Fruit fly (Drosophila melanogaster): ENCODE results near the gene Gem4b.
"Not testable (repeated sequence)": the region's sequence is repeated elsewhere in the genome, so short reads cannot be mapped to it uniquely, and the experiment has no call there.

DNA sequence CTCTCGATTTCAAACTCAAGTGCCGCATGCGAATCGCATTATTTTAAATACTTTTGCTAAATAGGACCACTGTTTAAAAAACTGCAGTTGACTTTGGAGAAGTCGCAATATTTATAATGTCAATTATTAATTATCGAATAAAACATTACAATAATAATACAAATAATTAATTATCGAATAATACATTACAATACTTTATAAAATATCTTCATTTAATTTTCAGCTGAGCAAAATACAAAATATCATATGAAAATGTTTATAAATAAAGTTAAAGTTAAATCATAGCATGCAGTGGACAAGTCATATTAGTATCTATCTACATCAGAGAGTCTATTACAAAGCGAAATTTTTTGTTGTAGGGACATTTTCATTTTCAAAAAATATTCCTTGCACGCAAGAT is at the start of gene Gem4b:
- TF ChIP-seq ovo (GFP tag; optimal IDR thresholded peaks at IDR 0.05); CG5204 (GFP tag; optimal IDR thresholded peaks at IDR 0.05); pad (GFP tag; optimal IDR thresholded peaks at IDR 0.05); CG7045 (GFP tag; optimal IDR thresholded peaks at IDR 0.05); Clk (GFP tag; optimal IDR thresholded peaks at IDR 0.05); cnc (optimal IDR thresholded peaks at IDR 0.05); CG14711 (tag; optimal IDR thresholded peaks at IDR 0.05); Hr96 (GFP tag; optimal IDR thresholded peaks at IDR 0.05); CG7101 (tag; optimal IDR thresholded peaks at IDR 0.05); kay (GFP tag; ENCODE audit: borderline replicate concordance); Mnt (GFP tag; optimal IDR thresholded peaks at IDR 0.05); toe (GFP tag; optimal IDR thresholded peaks at IDR 0.05); CG12768 (GFP tag; optimal IDR thresholded peaks at IDR 0.05): not testable (repeated sequence)

Measured in whole organism, adult.